Fruit fly (Drosophila melanogaster) whole organism, pupa: ENCODE results near the gene CG14742.

Source experiments
- CG10348 ChIP-seq: fragments of 200-800 bp; sonication (Bioruptor generic); IDR thresholded peaks from 2 replicates; pipeline ENCODE4 v1.3.6; 2022; ENCODE audit warnings: missing biosample characterization, missing genetic modification characterization
- CG12605 ChIP-seq: fragments of 200-800 bp; sonication (Bioruptor generic); IDR thresholded peaks from 2 replicates; pipeline ENCODE4 v1.3.6; 2022; ENCODE audit warnings: missing biosample characterization, missing genetic modification characterization
- CG13204 ChIP-seq: fragments of 200-800 bp; sonication (Bioruptor generic); optimal IDR thresholded peaks from 2 replicates; lab custom pipeline; 2018; ENCODE audit warnings: missing biosample characterization, mild to moderate bottlenecking, missing genetic modification characterization, moderate library complexity
- CG14655 ChIP-seq: fragments of 200-800 bp; sonication (Bioruptor generic); optimal IDR thresholded peaks from 3 replicates; lab custom pipeline; 2017; ENCODE audit warnings: mild to moderate bottlenecking, missing biosample characterization, missing genetic modification reagents, missing genetic modification characterization
- CG15710 ChIP-seq: fragments of 200-800 bp; sonication (Bioruptor generic); optimal IDR thresholded peaks from 2 replicates; lab custom pipeline; 2018; ENCODE audit warnings: missing biosample characterization, mild to moderate bottlenecking, missing genetic modification characterization, moderate library complexity
- CG32121 ChIP-seq: fragments of 200-800 bp; sonication (Bioruptor generic); IDR thresholded peaks from 2 replicates; pipeline ENCODE4 v1.3.6; 2022; ENCODE audit warnings: missing biosample characterization, missing genetic modification characterization
- CG34367 ChIP-seq: fragments of 200-800 bp; sonication (Bioruptor generic); optimal IDR thresholded peaks from 2 replicates; lab custom pipeline; 2018; ENCODE audit warnings: missing biosample characterization, mild to moderate bottlenecking, missing genetic modification characterization
- CG8159 ChIP-seq: fragments of 200-800 bp; sonication (Bioruptor generic); optimal IDR thresholded peaks from 3 replicates; lab custom pipeline; 2018; ENCODE audit warnings: missing biosample characterization, mild to moderate bottlenecking, missing genetic modification characterization, moderate library complexity
- CG9948 ChIP-seq: fragments of 200-800 bp; sonication (Bioruptor generic); optimal IDR thresholded peaks from 2 replicates; lab custom pipeline; 2018; ENCODE audit warnings: missing biosample characterization, mild to moderate bottlenecking, missing genetic modification characterization, moderate library complexity
- EcR ChIP-seq: fragments of 200-800 bp; sonication (Bioruptor generic); optimal IDR thresholded peaks from 3 replicates; lab custom pipeline; 2019; ENCODE audit warnings: missing biosample characterization, missing genetic modification characterization, mild to moderate bottlenecking, moderate library complexity, missing genetic modification reagents
- Ets98B ChIP-seq: fragments of 200-800 bp; sonication (Bioruptor generic); IDR thresholded peaks from 2 replicates; pipeline ENCODE4 v1.3.6; 2022; ENCODE audit warnings: missing biosample characterization, missing genetic modification characterization
- Snoo ChIP-seq: fragments of 200-800 bp; sonication (Bioruptor generic); optimal IDR thresholded peaks from 3 replicates; lab custom pipeline; 2017; ENCODE audit warnings: missing biosample characterization, mild to moderate bottlenecking, missing genetic modification characterization, inconsistent platforms
- fd96Ca ChIP-seq: fragments of 200-800 bp; sonication (Bioruptor generic); IDR thresholded peaks from 3 replicates; pipeline ENCODE4 v1.3.6; 2022; ENCODE audit warnings: missing biosample characterization, missing genetic modification characterization
- gl ChIP-seq: fragments of 200-800 bp; sonication (Bioruptor generic); optimal IDR thresholded peaks from 2 replicates; lab custom pipeline; 2018; ENCODE audit warnings: missing biosample characterization, mild to moderate bottlenecking, missing genetic modification characterization

dm6 chr3R:12232629-12233028 lies 18.3 kb downstream of the CG14742 start, which contains the start of gene Pglym87:
- TF ChIP-seq fd96Ca (GFP tag; lab: Robert Waterston, UW) (no peak), Snoo (tag; lab: Kevin White, UChicago) (no peak), CG13204 (no peak), CG14655 (GFP tag; lab: Kevin White, UChicago) (no peak), CG8159 (tag; lab: Kevin White, UChicago) (no peak), Ets98B (GFP tag; lab: Robert Waterston, UW) (no peak), EcR (GFP tag; lab: Kevin White, UChicago) (no peak), CG32121 (GFP tag; lab: Robert Waterston, UW) (no peak), CG34367 (tag; lab: Kevin White, UChicago) (no peak), CG12605 (GFP tag; lab: Robert Waterston, UW) (no peak), CG15710 (no peak), CG9948 (no peak), gl (tag; lab: Kevin White, UChicago) (no peak), CG10348 (GFP tag; lab: Robert Waterston, UW) (no peak)
